Fruit fly (Drosophila melanogaster) whole organism, adult: ENCODE data around the gene Bdp1.
A peak's percentile ranks its signal among the peaks of the same experiment; 100 is the strongest.

Experiments used
- CG12768 ChIP-seq: fragments of 200-800 bp; sonication (Bioruptor generic); optimal IDR thresholded peaks from 2 replicates; lab custom pipeline; 2017; ENCODE audit warnings: missing biosample characterization, missing genetic modification characterization, mild to moderate bottlenecking, moderate library complexity, missing genetic modification reagents
- CG14711 ChIP-seq: fragments of 200-800 bp; sonication (Bioruptor generic); optimal IDR thresholded peaks from 2 replicates; lab custom pipeline; 2018; ENCODE audit warnings: missing biosample characterization, mild to moderate bottlenecking, missing genetic modification characterization, moderate library complexity
- CG1620 ChIP-seq: fragments of 200-800 bp; sonication (Bioruptor generic); optimal IDR thresholded peaks from 2 replicates; lab custom pipeline; 2016; ENCODE audit warnings: missing biosample characterization, missing genetic modification characterization
- CG33017 ChIP-seq: fragments of 200-800 bp; sonication (Bioruptor generic); optimal IDR thresholded peaks from 2 replicates; lab custom pipeline; 2018; ENCODE audit warnings: missing biosample characterization, mild to moderate bottlenecking, missing genetic modification characterization, moderate library complexity
- CG7101 ChIP-seq: fragments of 200-800 bp; sonication (Bioruptor generic); optimal IDR thresholded peaks from 2 replicates; lab custom pipeline; 2018; ENCODE audit warnings: missing biosample characterization, mild to moderate bottlenecking, missing genetic modification characterization, moderate library complexity
- Clk ChIP-seq: fragments of 200-800 bp; sonication (Bioruptor generic); optimal IDR thresholded peaks from 2 replicates; lab custom pipeline; 2017; ENCODE audit warnings: missing biosample characterization, missing genetic modification characterization
- Crg-1 ChIP-seq: fragments of 200-800 bp; sonication (Bioruptor generic); optimal IDR thresholded peaks from 2 replicates; lab custom pipeline; 2016; ENCODE audit warnings: missing biosample characterization, missing genetic modification characterization
- Mnt ChIP-seq: fragments of 200-800 bp; sonication (Bioruptor generic); optimal IDR thresholded peaks from 2 replicates; lab custom pipeline; 2016; ENCODE audit warnings: missing biosample characterization, mild to moderate bottlenecking, missing genetic modification characterization

dm6 chr2L:13378488-13378964, 4.8 kb upstream of the Bdp1 start, which contains the start of the genes CG9302 and beta'COP:
- TF ChIP-seq CG12768 (GFP tag; lab: Kevin White, UChicago) = peak; percentile 80
- TF ChIP-seq CG14711 = peak; percentile 97
- TF ChIP-seq CG33017 (tag; lab: Kevin White, UChicago) = peak; percentile 70
- peak; percentile 49 for TF ChIP-seq Crg-1 (GFP tag; lab: Kevin White, UChicago)
- TF ChIP-seq CG7101 = peak; percentile 78
- TF ChIP-seq Clk (GFP tag; lab: Kevin White, UChicago) = peak; percentile 69
- peak; percentile 82 for TF ChIP-seq CG1620 (GFP tag; lab: Kevin White, UChicago)
- TF ChIP-seq Mnt (GFP tag; lab: Kevin White, UChicago) = peak; percentile 69
